Worm (Caenorhabditis elegans) whole organism, L2 larva: ENCODE measurements around the gene T04F8.8.

Experiments
- alr-1 ChIP-seq: fragments of 150-350 bp; optimal IDR thresholded peaks from 2 replicates; lab custom pipeline; 2014; ENCODE audit warnings: missing biosample characterization, missing genetic modification characterization
- aly-2 ChIP-seq: fragments of 150-350 bp; optimal IDR thresholded peaks from 2 replicates; lab custom pipeline; 2014; ENCODE audit warnings: missing biosample characterization, missing genetic modification characterization
- ceh-82 ChIP-seq: fragments of 150-350 bp; optimal IDR thresholded peaks from 2 replicates; lab custom pipeline; 2014; ENCODE audit warnings: missing biosample characterization, missing genetic modification characterization
- fos-1 ChIP-seq: fragments of 150-350 bp; optimal IDR thresholded peaks from 2 replicates; lab custom pipeline; 2014; ENCODE audit warnings: missing biosample characterization, missing genetic modification characterization
- nhr-12 ChIP-seq: fragments of 150-350 bp; optimal IDR thresholded peaks from 2 replicates; lab custom pipeline; 2014; ENCODE audit warnings: missing biosample characterization, missing genetic modification characterization
- nhr-237 ChIP-seq: fragments of 150-350 bp; optimal IDR thresholded peaks from 2 replicates; lab custom pipeline; 2014; ENCODE audit warnings: missing biosample characterization, missing genetic modification characterization
- nhr-25 ChIP-seq: fragments of 150-350 bp; sonication (generic microtip); optimal IDR thresholded peaks from 3 replicates; lab custom pipeline; 2014; ENCODE audit warnings: missing biosample characterization, missing genetic modification characterization
- nhr-6 ChIP-seq: fragments of 150-350 bp; optimal IDR thresholded peaks from 2 replicates; lab custom pipeline; 2014; ENCODE audit warnings: missing biosample characterization, missing genetic modification characterization
- sma-3 ChIP-seq: sonication (generic microtip); optimal IDR thresholded peaks from 2 replicates; lab custom pipeline; 2016; ENCODE audit warnings: missing genetic modification reagents, missing genetic modification characterization, missing compliant biosample characterization
- unc-39 ChIP-seq: fragments of 150-350 bp; optimal IDR thresholded peaks from 2 replicates; lab custom pipeline; 2014; ENCODE audit warnings: missing biosample characterization, missing genetic modification characterization
- unc-62 ChIP-seq: fragments of 150-350 bp; optimal IDR thresholded peaks from 2 replicates; lab custom pipeline; 2014; ENCODE audit warnings: missing biosample characterization, missing genetic modification reagents, missing genetic modification characterization
- ztf-4 ChIP-seq: fragments of 150-350 bp; optimal IDR thresholded peaks from 2 replicates; lab custom pipeline; 2014; ENCODE audit warnings: missing biosample characterization, missing genetic modification characterization

- TF ChIP-seq fos-1 (tag; lab: Kevin White, UChicago) (no peak), aly-2 (no peak), unc-62 (GFP tag; lab: Kevin White, UChicago) (no peak), ceh-82 (tag; lab: Kevin White, UChicago) (no peak), nhr-12 (tag; lab: Kevin White, UChicago) (no peak), unc-39 (no peak), alr-1 (no peak), nhr-237 (tag; lab: Kevin White, UChicago) (no peak), ztf-4 (no peak), nhr-6 (tag; lab: Kevin White, UChicago) (no peak), nhr-25 (no peak), sma-3 (GFP tag; lab: Kevin White, UChicago) (peak; percentile 64)
Measured at ce11 chrX:11647165-11647564, at the start of gene T04F8.8.
